Worm (Caenorhabditis elegans) whole organism, early embryonic: ENCODE results near the gene C53A3.4.

ENCODE experiments used
- B0310.2 ChIP-seq: sonication (generic microtip); optimal IDR thresholded peaks from 2 replicates; lab custom pipeline; 2016; ENCODE audit warnings: mild to moderate bottlenecking, missing genetic modification characterization, missing compliant biosample characterization
- F13C5.2 ChIP-seq: sonication (generic microtip); optimal IDR thresholded peaks from 2 replicates; lab custom pipeline; 2017; ENCODE audit warnings: mild to moderate bottlenecking, missing genetic modification characterization, inconsistent platforms, missing compliant biosample characterization
- aly-1 ChIP-seq: sonication (generic microtip); optimal IDR thresholded peaks from 2 replicates; lab custom pipeline; 2016; ENCODE audit warnings: missing genetic modification characterization, missing compliant biosample characterization
- ama-1 ChIP-seq: fragments of 150-350 bp; optimal IDR thresholded peaks from 2 replicates; lab custom pipeline; 2014
- ceh-13 ChIP-seq: fragments of 200-800 bp; sonication (Bioruptor generic); optimal IDR thresholded peaks from 2 replicates; lab custom pipeline; 2018; ENCODE audit warnings: mild to moderate bottlenecking, missing genetic modification characterization, missing compliant biosample characterization
- ceh-36 ChIP-seq: sonication (generic microtip); optimal IDR thresholded peaks from 2 replicates; lab custom pipeline; 2016; ENCODE audit warnings: missing genetic modification characterization, inconsistent platforms, missing compliant biosample characterization
- ets-7 ChIP-seq: sonication (generic microtip); optimal IDR thresholded peaks from 2 replicates; lab custom pipeline; 2016; ENCODE audit warnings: missing genotype, missing genetic modification characterization, missing compliant biosample characterization
- flt-1 ChIP-seq: fragments of 200-800 bp; sonication (Bioruptor generic); IDR thresholded peaks from 2 replicates; pipeline ENCODE4 v1.3.6; 2022; ENCODE audit warnings: missing genetic modification characterization, missing compliant biosample characterization
- hmg-4 ChIP-seq: fragments of 200-800 bp; sonication (Bioruptor generic); optimal IDR thresholded peaks from 2 replicates; lab custom pipeline; 2018; ENCODE audit warnings: mild to moderate bottlenecking, missing genetic modification characterization, missing compliant biosample characterization
- hnd-1 ChIP-seq: sonication (generic microtip); optimal IDR thresholded peaks from 2 replicates; lab custom pipeline; 2016; ENCODE audit warnings: missing genetic modification characterization, missing compliant biosample characterization
- pes-1 ChIP-seq: fragments of 200-800 bp; sonication (Bioruptor generic); IDR thresholded peaks from 2 replicates; pipeline ENCODE4 v1.3.6; 2022; ENCODE audit warnings: missing genetic modification reagents, missing genetic modification characterization, missing compliant biosample characterization
- scrt-1 ChIP-seq: fragments of 200-800 bp; sonication (Bioruptor generic); IDR thresholded peaks from 2 replicates; pipeline ENCODE4 v1.3.6; 2022; ENCODE audit warnings: missing genetic modification characterization, missing compliant biosample characterization
- sea-1 ChIP-seq: fragments of 200-800 bp; sonication (Bioruptor generic); conservative IDR thresholded peaks from 2 replicates; pipeline ENCODE4 v1.3.6; 2022; ENCODE audit warnings: missing genetic modification characterization, missing compliant biosample characterization
- tbx-11 ChIP-seq: fragments of 200-800 bp; sonication (Bioruptor generic); IDR thresholded peaks from 2 replicates; pipeline ENCODE4 v1.3.6; 2022; ENCODE audit warnings: missing genetic modification characterization, missing compliant biosample characterization
- tbx-37 ChIP-seq: fragments of 200-800 bp; sonication (Bioruptor generic); conservative IDR thresholded peaks from 2 replicates; pipeline ENCODE4 v1.3.6; 2022; ENCODE audit warnings: missing genetic modification reagents, missing genetic modification characterization, missing compliant biosample characterization
- tra-4 ChIP-seq: sonication (generic microtip); optimal IDR thresholded peaks from 2 replicates; lab custom pipeline; 2017; ENCODE audit warnings: missing genetic modification characterization, missing compliant biosample characterization

The C53A3.4 gene

ce11 chrV:5712652-5713051, 46.0 kb downstream of the C53A3.4 start, which contains the start of gene gcst-1:
Gene gcst-1, plus strand, starts transcription at chrV:5712928.
- no peak for TF ChIP-seq ets-7

- no peak for TF ChIP-seq sea-1 (GFP tag; lab: Robert Waterston, UW)
These were observed 46.5 kb downstream of the C53A3.4 start for ce11 chrV:5712189-5712588.

ce11 chrV:5708331-5708730, 50.3 kb downstream of the C53A3.4 start:
- no peak for TF ChIP-seq ceh-13 (GFP tag; lab: Kevin White, UChicago)
- TF ChIP-seq hnd-1 (tag; lab: Kevin White, UChicago), result no peak
- no peak for TF ChIP-seq tbx-37
- TF ChIP-seq ama-1 (lab: Kevin White, UChicago), result no peak
- TF ChIP-seq hmg-4 (GFP tag; lab: Kevin White, UChicago), result no peak
- TF ChIP-seq ceh-36, result no peak
- no peak for TF ChIP-seq F13C5.2 (tag; lab: Kevin White, UChicago)
- TF ChIP-seq B0310.2 (tag; lab: Kevin White, UChicago), result no peak
- TF ChIP-seq scrt-1 (GFP tag; lab: Robert Waterston, UW), result no peak
- TF ChIP-seq tra-4 (tag; lab: Kevin White, UChicago), result no peak
- no peak for TF ChIP-seq ets-7
- no peak for TF ChIP-seq sea-1 (GFP tag; lab: Robert Waterston, UW)
- TF ChIP-seq tbx-11 (GFP tag; lab: Robert Waterston, UW), result no peak
- TF ChIP-seq pes-1 (GFP tag; lab: Robert Waterston, UW), result no peak
- no peak for TF ChIP-seq flt-1 (GFP tag; lab: Robert Waterston, UW)
- TF ChIP-seq aly-1 (tag; lab: Kevin White, UChicago), result no peak
